Worm (Caenorhabditis elegans): ENCODE measurements around the gene C47D12.4.

Gene C47D12.4

DNA sequence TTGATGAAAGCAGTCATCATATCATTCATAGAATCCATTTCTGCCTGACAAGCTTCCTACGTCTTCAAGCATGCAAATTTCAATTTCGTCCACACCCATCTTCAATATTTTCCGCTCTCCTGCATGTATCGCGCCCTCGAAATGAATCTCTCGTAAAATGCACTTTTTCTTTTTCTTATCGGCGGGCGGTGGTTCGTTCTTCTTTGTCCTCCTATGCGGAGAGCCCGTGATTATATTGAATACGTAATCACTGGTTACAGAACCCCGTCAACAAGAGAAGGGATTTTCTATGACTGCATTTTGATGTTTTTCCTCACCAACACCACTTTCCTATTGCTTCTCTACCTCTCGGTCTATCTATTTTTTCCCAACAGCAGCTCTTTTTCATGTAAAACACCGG is 45.0 kb upstream of the C47D12.4 start:
- TF ChIP-seq nhr-6 (tag; optimal IDR thresholded peaks at IDR 0.05) (peak; percentile 27), nhr-12 (tag; optimal IDR thresholded peaks at IDR 0.05) (no peak), nhr-21 (tag; optimal IDR thresholded peaks at IDR 0.05) (peak; percentile 7), Y55F3AM.14 (GFP tag; optimal IDR thresholded peaks at IDR 0.05) (peak; percentile 16), nhr-129 (tag; optimal IDR thresholded peaks at IDR 0.05) (peak; percentile 25)

DNA sequence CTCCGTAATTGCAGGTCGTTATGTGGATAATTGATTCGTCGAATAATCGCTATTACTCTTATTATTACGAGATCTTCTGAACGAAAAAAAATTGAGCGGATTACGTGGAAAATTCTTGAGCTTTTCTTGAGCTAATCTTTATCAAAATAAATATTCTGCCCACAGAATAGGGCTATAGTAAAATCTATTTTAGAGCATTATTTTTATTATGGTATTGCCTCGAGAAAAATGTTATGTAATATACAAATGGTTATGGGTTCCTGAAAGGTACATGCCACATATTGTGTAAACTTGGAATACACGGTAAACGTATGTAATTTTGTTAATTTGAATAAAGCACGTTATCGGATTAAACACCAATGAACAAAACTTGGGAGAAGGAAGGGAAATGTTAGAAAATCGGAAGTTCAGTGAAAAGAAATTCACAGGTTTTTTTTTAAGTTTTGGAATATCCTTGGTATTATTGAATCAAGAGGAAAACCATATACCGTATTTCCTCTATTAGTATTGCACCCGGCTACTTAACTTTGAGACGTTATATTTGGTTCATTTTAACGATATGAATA is 44.3 kb upstream of the C47D12.4 start:
- TF ChIP-seq nhr-12 (tag; optimal IDR thresholded peaks at IDR 0.05) (no peak), nhr-21 (tag; optimal IDR thresholded peaks at IDR 0.05) (peak; percentile 38), crh-2 (tag; optimal IDR thresholded peaks at IDR 0.05) (peak; percentile 13), aly-2 (tag; optimal IDR thresholded peaks at IDR 0.05) (no peak), peb-1 (tag; optimal IDR thresholded peaks at IDR 0.05) (no peak), ztf-1 (GFP tag; conservative IDR thresholded peaks at IDR 0.05) (0 out of 2 replicates have a peak, but pooled peaks have one; percentile 5), unc-62 (GFP tag; optimal IDR thresholded peaks at IDR 0.05) (no peak), ZK546.5 (tag; optimal IDR thresholded peaks at IDR 0.05) (no peak), R02D3.7 (tag; optimal IDR thresholded peaks at IDR 0.05) (no peak), elt-1 (tag; optimal IDR thresholded peaks at IDR 0.05) (no peak), ztf-4 (tag; optimal IDR thresholded peaks at IDR 0.05) (peak; percentile 36), ztf-11 (tag; optimal IDR thresholded peaks at IDR 0.05) (no peak), egl-27 (tag; optimal IDR thresholded peaks at IDR 0.05) (no peak), blmp-1 (tag; optimal IDR thresholded peaks at IDR 0.05; ENCODE audit: insufficient read depth) (no peak), dmd-4 (tag; optimal IDR thresholded peaks at IDR 0.05) (no peak), ceh-16 (tag; optimal IDR thresholded peaks at IDR 0.05) (no peak), mdl-1 (tag; optimal IDR thresholded peaks at IDR 0.05) (peak in 1 of 2 experiments; percentile 42), lsy-2 (tag; optimal IDR thresholded peaks at IDR 0.05) (peak in 1 of 2 experiments; percentile 65), nhr-25 (tag; optimal IDR thresholded peaks at IDR 0.05) (peak; percentile 43), lin-39 (tag; optimal IDR thresholded peaks at IDR 0.05) (no peak), unc-55 (GFP tag; optimal IDR thresholded peaks at IDR 0.05) (no peak), nhr-129 (tag; optimal IDR thresholded peaks at IDR 0.05) (no peak), ceh-82 (tag; optimal IDR thresholded peaks at IDR 0.05) (no peak), mbf-1 (tag; optimal IDR thresholded peaks at IDR 0.05) (no peak), snpc-4 (tag; optimal IDR thresholded peaks at IDR 0.05) (no peak), C34F6.9 (tag; optimal IDR thresholded peaks at IDR 0.05) (no peak), nhr-11 (tag; optimal IDR thresholded peaks at IDR 0.05) (no peak), Y55F3AM.14 (GFP tag; optimal IDR thresholded peaks at IDR 0.05) (no peak), ama-1 (optimal IDR thresholded peaks at IDR 0.05) (peak; percentile 42), mab-5 (tag; optimal IDR thresholded peaks at IDR 0.05) (no peak), zag-1 (tag; optimal IDR thresholded peaks at IDR 0.05) (no peak), sem-4 (tag; optimal IDR thresholded peaks at IDR 0.05) (peak; percentile 37), elt-3 (tag; optimal IDR thresholded peaks at IDR 0.05) (no peak), sma-3 (GFP tag; optimal IDR thresholded peaks at IDR 0.05) (no peak), fos-1 (tag; optimal IDR thresholded peaks at IDR 0.05) (no peak), unc-39 (tag; optimal IDR thresholded peaks at IDR 0.05) (no peak), lin-11 (tag; optimal IDR thresholded peaks at IDR 0.05) (no peak), nhr-6 (tag; optimal IDR thresholded peaks at IDR 0.05) (peak; percentile 36), F13H6.1 (tag; optimal IDR thresholded peaks at IDR 0.05) (peak; percentile 27), sma-9 (GFP tag; optimal IDR thresholded peaks at IDR 0.05) (peak; percentile 62), sma-9 (tag; optimal IDR thresholded peaks at IDR 0.05) (no peak), alr-1 (tag; optimal IDR thresholded peaks at IDR 0.05) (no peak), lin-13 (GFP tag; optimal IDR thresholded peaks at IDR 0.05) (peak; percentile 22), nhr-77 (tag; optimal IDR thresholded peaks at IDR 0.05) (no peak), skn-1 (tag; optimal IDR thresholded peaks at IDR 0.05) (no peak), nhr-10 (tag; optimal IDR thresholded peaks at IDR 0.05) (no peak), nhr-237 (tag; optimal IDR thresholded peaks at IDR 0.05) (no peak), nhr-23 (tag; optimal IDR thresholded peaks at IDR 0.05) (no peak), gmeb-1 (tag; optimal IDR thresholded peaks at IDR 0.05) (no peak)
